Worm (Caenorhabditis elegans): Measurements from ENCODE around the gene C06G1.1.

DNA sequence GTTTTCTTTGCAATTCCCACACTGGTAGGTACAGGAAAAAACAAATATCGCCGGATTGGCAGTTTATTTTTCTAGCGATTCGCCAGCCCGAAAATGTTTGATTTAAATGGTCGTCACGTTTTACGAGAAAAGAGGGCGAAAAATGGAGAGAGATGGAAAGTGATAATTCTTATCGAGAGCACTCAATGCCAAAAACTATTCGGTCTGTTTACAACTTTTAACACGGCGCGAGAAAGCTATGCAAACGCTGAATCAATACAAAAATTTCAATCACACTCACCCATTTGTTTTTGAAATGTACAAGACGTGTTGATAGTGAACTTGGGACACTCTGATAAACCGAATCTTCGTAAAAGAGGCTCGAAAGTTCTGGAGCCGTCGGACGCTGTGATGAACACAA is 39.5 kb downstream of the C06G1.1 start:
- TF ChIP-seq him-1 (tag; optimal IDR thresholded peaks at IDR 0.05) (no peak), W03F9.2 (tag; optimal IDR thresholded peaks at IDR 0.05) (no peak)

Data from whole organism, L4/young adult.